Worm (Caenorhabditis elegans) whole organism, L1 larva: ENCODE results near the gene tre-2.

Experiments
- C04F5.9 ChIP-seq: sonication (generic microtip); optimal IDR thresholded peaks from 2 replicates; lab custom pipeline; 2016; ENCODE audit warnings: missing genetic modification characterization, missing compliant biosample characterization
- C16A3.4 ChIP-seq: fragments of 150-350 bp; optimal IDR thresholded peaks from 2 replicates; lab custom pipeline; 2014; ENCODE audit warnings: missing biosample characterization, missing genetic modification characterization
- C34B4.2 ChIP-seq: sonication (generic microtip); optimal IDR thresholded peaks from 2 replicates; lab custom pipeline; 2017; ENCODE audit warnings: mild to moderate bottlenecking, missing genetic modification characterization, missing compliant biosample characterization
- F16B12.6 ChIP-seq: fragments of 150-350 bp; optimal IDR thresholded peaks from 2 replicates; lab custom pipeline; 2014; ENCODE audit warnings: missing biosample characterization, missing genetic modification characterization
- alr-1 ChIP-seq: fragments of 200-800 bp; sonication (Bioruptor generic); optimal IDR thresholded peaks from 2 replicates; lab custom pipeline; 2018; ENCODE audit warnings: borderline replicate concordance, mild to moderate bottlenecking, missing genetic modification characterization, missing compliant biosample characterization
- aly-2 ChIP-seq: fragments of 150-350 bp; optimal IDR thresholded peaks from 2 replicates; lab custom pipeline; 2014; ENCODE audit warnings: missing biosample characterization, missing genetic modification characterization
- blmp-1 ChIP-seq: fragments of 150-350 bp; optimal IDR thresholded peaks from 2 replicates; lab custom pipeline; 2014; ENCODE audit warnings: missing biosample characterization, missing genetic modification characterization
- ceh-63 ChIP-seq: fragments of 200-800 bp; sonication (Bioruptor generic); optimal IDR thresholded peaks from 2 replicates; lab custom pipeline; 2018; ENCODE audit warnings: mild to moderate bottlenecking, missing genetic modification characterization, missing compliant biosample characterization
- ceh-88 ChIP-seq: fragments of 200-800 bp; sonication (Bioruptor generic); IDR thresholded peaks from 2 replicates; pipeline ENCODE4 v1.3.6; 2022; ENCODE audit warnings: missing genetic modification characterization, missing compliant biosample characterization
- ces-1 ChIP-seq: fragments of 150-350 bp; optimal IDR thresholded peaks from 2 replicates; lab custom pipeline; 2014; ENCODE audit warnings: missing biosample characterization, missing genetic modification reagents, missing genetic modification characterization
- efl-3 ChIP-seq: fragments of 200-800 bp; sonication (Bioruptor generic); optimal IDR thresholded peaks from 2 replicates; lab custom pipeline; 2018; ENCODE audit warnings: mild to moderate bottlenecking, missing genetic modification characterization, missing compliant biosample characterization
- egl-13 ChIP-seq: sonication (generic microtip); optimal IDR thresholded peaks from 2 replicates; lab custom pipeline; 2016; ENCODE audit warnings: missing genotype, missing genetic modification reagents, missing genetic modification characterization, missing compliant biosample characterization
- egl-27 ChIP-seq, 2 experiments: fragments of 150-350 bp in 1 of 2; sonication (generic microtip); optimal IDR thresholded peaks; 3 replicates each; lab custom pipeline; 2017 to 2018; ENCODE audit warnings: missing biosample characterization in 2 of 2, missing genetic modification characterization in 2 of 2, missing genetic modification reagents in 2 of 2
- elt-2 ChIP-seq: sonication (generic microtip); optimal IDR thresholded peaks from 2 replicates; lab custom pipeline; 2016; ENCODE audit warnings: missing genetic modification characterization, mild to moderate bottlenecking, inconsistent platforms, missing compliant biosample characterization, missing genetic modification reagents
- elt-3 ChIP-seq, 6 experiments: fragments of 150-350 bp in 1 of 6; sonication (generic microtip); optimal IDR thresholded peaks; 2 replicates each; lab custom pipeline; 2017 to 2018; ENCODE audit warnings: missing biosample characterization in 6 of 6, missing genetic modification characterization in 6 of 6, inconsistent platforms in 1 of 6
- ets-5 ChIP-seq: fragments of 200-800 bp; sonication (Bioruptor generic); IDR thresholded peaks from 2 replicates; pipeline ENCODE4 v1.3.6; 2022; ENCODE audit warnings: missing genetic modification characterization, missing compliant biosample characterization
- fkh-10 ChIP-seq: sonication (generic microtip); optimal IDR thresholded peaks from 2 replicates; lab custom pipeline; 2017; ENCODE audit warnings: missing biosample characterization, missing genetic modification reagents, missing genetic modification characterization
- fkh-8 ChIP-seq: sonication (generic microtip); optimal IDR thresholded peaks from 2 replicates; lab custom pipeline; 2016; ENCODE audit warnings: mild to moderate bottlenecking, missing genetic modification characterization, missing compliant biosample characterization
- fos-1 ChIP-seq: fragments of 150-350 bp; optimal IDR thresholded peaks from 2 replicates; lab custom pipeline; 2014; ENCODE audit warnings: missing biosample characterization, missing genetic modification characterization
- grh-1 ChIP-seq: fragments of 200-800 bp; sonication (Bioruptor generic); IDR thresholded peaks from 2 replicates; pipeline ENCODE4 v1.3.6; 2022; ENCODE audit warnings: missing genetic modification reagents, missing genetic modification characterization, missing compliant biosample characterization
- irx-1 ChIP-seq: sonication (generic microtip); optimal IDR thresholded peaks from 2 replicates; lab custom pipeline; 2016; ENCODE audit warnings: missing genetic modification characterization, missing compliant biosample characterization
- jun-1 ChIP-seq: fragments of 150-350 bp; optimal IDR thresholded peaks from 2 replicates; lab custom pipeline; 2014; ENCODE audit warnings: missing biosample characterization, missing genetic modification reagents, missing genetic modification characterization
- lin-14 ChIP-seq: fragments of 200-800 bp; sonication (Bioruptor generic); optimal IDR thresholded peaks from 2 replicates; lab custom pipeline; 2018; ENCODE audit warnings: mild to moderate bottlenecking, missing genetic modification characterization, moderate library complexity, missing compliant biosample characterization
- lin-15B ChIP-seq: fragments of 150-350 bp; sonication (generic microtip); optimal IDR thresholded peaks from 3 replicates; lab custom pipeline; 2014; ENCODE audit warnings: missing biosample characterization, missing genetic modification characterization
- lin-35 ChIP-seq, 2 experiments: fragments of 150-350 bp; optimal IDR thresholded peaks; 2 replicates each; lab custom pipeline; 2014; ENCODE audit warnings: missing biosample characterization in 2 of 2, missing genetic modification characterization in 2 of 2, missing genetic modification reagents in 2 of 2
- lir-3 ChIP-seq: sonication (generic microtip); optimal IDR thresholded peaks from 2 replicates; lab custom pipeline; 2016; ENCODE audit warnings: mild to moderate bottlenecking, missing genetic modification characterization, moderate library complexity, missing compliant biosample characterization; ENCODE audit not compliant: poor library complexity
- mab-9 ChIP-seq: fragments of 200-800 bp; sonication (Bioruptor generic); IDR thresholded peaks from 2 replicates; pipeline ENCODE4 v1.3.6; 2022; ENCODE audit warnings: missing genetic modification reagents, missing genetic modification characterization, missing compliant biosample characterization
- mdl-1 ChIP-seq, 2 experiments: fragments of 150-350 bp; optimal IDR thresholded peaks; 2 replicates each; lab custom pipeline; 2014 to 2017; ENCODE audit warnings: missing biosample characterization in 2 of 2, missing genetic modification characterization in 2 of 2, inconsistent platforms in 1 of 2
- mef-2 ChIP-seq: fragments of 150-350 bp; optimal IDR thresholded peaks from 2 replicates; lab custom pipeline; 2014; ENCODE audit warnings: missing biosample characterization, missing genetic modification characterization
- nhr-11 ChIP-seq: fragments of 150-350 bp; optimal IDR thresholded peaks from 2 replicates; lab custom pipeline; 2014; ENCODE audit warnings: missing biosample characterization, missing genetic modification characterization
- nhr-19 ChIP-seq: fragments of 200-800 bp; sonication (Bioruptor generic); conservative IDR thresholded peaks from 2 replicates; pipeline ENCODE4 v1.3.6; 2022; ENCODE audit warnings: missing genetic modification characterization, missing compliant biosample characterization
- nhr-20 ChIP-seq: sonication (generic microtip); optimal IDR thresholded peaks from 2 replicates; lab custom pipeline; 2016; ENCODE audit warnings: mild to moderate bottlenecking, missing genetic modification characterization, missing compliant biosample characterization
- nhr-237 ChIP-seq: fragments of 150-350 bp; optimal IDR thresholded peaks from 2 replicates; lab custom pipeline; 2014; ENCODE audit warnings: missing biosample characterization, missing genetic modification characterization
- nhr-28 ChIP-seq: fragments of 150-350 bp; optimal IDR thresholded peaks from 2 replicates; lab custom pipeline; 2014; ENCODE audit warnings: missing biosample characterization, missing genetic modification characterization
- nhr-76 ChIP-seq: sonication (generic microtip); optimal IDR thresholded peaks from 2 replicates; lab custom pipeline; 2017; ENCODE audit warnings: missing biosample characterization, missing genetic modification characterization
- nhr-77 ChIP-seq: fragments of 150-350 bp; optimal IDR thresholded peaks from 2 replicates; lab custom pipeline; 2014; ENCODE audit warnings: missing biosample characterization, missing genetic modification characterization
- nhr-90 ChIP-seq: sonication (generic microtip); optimal IDR thresholded peaks from 2 replicates; lab custom pipeline; 2016; ENCODE audit warnings: mild to moderate bottlenecking, missing genetic modification characterization, missing compliant biosample characterization; ENCODE audit not compliant: poor library complexity
- pag-3 ChIP-seq: sonication (generic microtip); optimal IDR thresholded peaks from 2 replicates; lab custom pipeline; 2017; ENCODE audit warnings: missing genetic modification characterization, mild to moderate bottlenecking, missing compliant biosample characterization, antibody characterized with exemption, borderline replicate concordance; ENCODE audit not compliant: insufficient read depth
- pqm-1 ChIP-seq: sonication (generic microtip); optimal IDR thresholded peaks from 3 replicates; lab custom pipeline; 2017; ENCODE audit warnings: missing biosample characterization, missing genetic modification characterization
- rnt-1 ChIP-seq: sonication (generic microtip); optimal IDR thresholded peaks from 2 replicates; lab custom pipeline; 2016; ENCODE audit warnings: mild to moderate bottlenecking, missing genetic modification characterization, moderate library complexity, missing compliant biosample characterization
- skn-1 ChIP-seq: fragments of 150-350 bp; optimal IDR thresholded peaks from 2 replicates; lab custom pipeline; 2014; ENCODE audit warnings: missing biosample characterization, missing genetic modification characterization
- snpc-4 ChIP-seq: fragments of 150-350 bp; optimal IDR thresholded peaks from 2 replicates; lab custom pipeline; 2014; ENCODE audit warnings: missing biosample characterization, missing genetic modification characterization
- snu-23 ChIP-seq: sonication (generic microtip); optimal IDR thresholded peaks from 2 replicates; lab custom pipeline; 2016; ENCODE audit warnings: missing genetic modification characterization, missing compliant biosample characterization
- sptf-1 ChIP-seq: fragments of 150-350 bp; optimal IDR thresholded peaks from 2 replicates; lab custom pipeline; 2014; ENCODE audit warnings: missing biosample characterization, missing genetic modification characterization
- swsn-7 ChIP-seq: sonication (generic microtip); optimal IDR thresholded peaks from 2 replicates; lab custom pipeline; 2016; ENCODE audit warnings: missing genetic modification characterization, missing compliant biosample characterization
- unc-86 ChIP-seq: sonication (generic microtip); optimal IDR thresholded peaks from 2 replicates; lab custom pipeline; 2016; ENCODE audit warnings: missing genetic modification characterization, missing compliant biosample characterization
- vab-15 ChIP-seq: sonication (generic microtip); optimal IDR thresholded peaks from 2 replicates; lab custom pipeline; 2017; ENCODE audit warnings: missing genotype, mild to moderate bottlenecking, missing genetic modification characterization, missing compliant biosample characterization
- ztf-11 ChIP-seq, 2 experiments: sonication (generic microtip); optimal IDR thresholded peaks; 2 replicates each; lab custom pipeline; 2016 to 2017; ENCODE audit warnings: missing genetic modification characterization in 2 of 2, missing biosample characterization in 1 of 2, missing compliant biosample characterization in 1 of 2
- ztf-4 ChIP-seq: fragments of 150-350 bp; optimal IDR thresholded peaks from 2 replicates; lab custom pipeline; 2014; ENCODE audit warnings: missing biosample characterization, missing genetic modification characterization

The tre-2 gene

DNA sequence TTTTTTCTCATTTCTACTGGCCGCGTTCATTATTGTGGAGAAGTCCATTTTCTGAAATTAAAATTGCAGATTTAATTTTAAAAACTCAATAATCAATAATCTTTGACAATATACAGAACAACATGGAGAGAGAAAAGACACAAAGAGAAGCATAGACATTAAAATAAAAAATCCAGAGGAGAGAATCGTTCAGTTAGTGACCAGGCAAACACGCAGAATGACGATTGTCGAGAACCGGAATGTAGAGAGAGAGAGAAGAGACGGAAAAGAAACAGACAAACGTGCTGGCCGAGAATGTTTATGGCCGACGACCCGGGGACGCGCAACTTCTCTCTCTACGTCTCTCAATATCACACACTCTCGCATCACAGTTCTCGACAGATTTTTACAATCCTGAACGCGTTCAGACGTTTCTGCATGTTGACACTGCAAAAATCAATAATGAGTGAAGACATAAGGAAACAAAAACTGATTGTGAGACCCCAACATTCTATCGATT lies 4.4 kb upstream of the tre-2 start, which contains the start of the genes T05A12.3 and T05A12.4 (continued):
- peak; percentile 34 for TF ChIP-seq blmp-1 (tag; lab: Kevin White, UChicago)
- TF ChIP-seq aly-2 (tag; lab: Kevin White, UChicago) = no peak
- peak in 1 of 2 experiments; percentile 41 for TF ChIP-seq lin-35 (GFP tag; optimal IDR thresholded peaks at IDR 0.05; lab: Kevin White, UChicago)
- peak; percentile 76 for TF ChIP-seq rnt-1
- TF ChIP-seq swsn-7 (tag; lab: Kevin White, UChicago) = peak; percentile 12

DNA sequence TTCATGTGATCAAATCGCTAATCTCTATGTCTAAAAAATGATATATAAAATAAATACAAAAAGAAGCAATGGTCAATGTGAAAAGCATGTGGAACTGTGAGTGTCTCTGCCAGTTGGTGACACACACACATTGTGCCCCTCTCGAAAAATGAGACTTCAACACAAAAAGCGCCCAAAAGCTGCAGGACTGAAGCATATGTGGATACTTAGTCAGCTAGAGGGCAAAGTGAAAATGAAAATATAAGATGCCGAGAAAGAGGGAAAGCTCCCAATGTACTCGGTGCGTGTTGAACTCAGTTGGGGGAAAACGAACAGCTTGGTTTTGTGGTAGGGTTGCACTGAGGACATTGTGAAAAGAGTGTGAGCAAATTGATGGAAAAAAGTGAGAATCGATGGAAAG lies 2.1 kb downstream of the tre-2 start:
- TF ChIP-seq mef-2 (tag; lab: Kevin White, UChicago) (peak; percentile 21), nhr-28 (tag; lab: Kevin White, UChicago) (no peak), nhr-90 (tag; lab: Kevin White, UChicago) (no peak), mab-9 (GFP tag; lab: Robert Waterston, UW) (0 out of 2 replicates have a peak, but pooled peaks have one; percentile 17), mdl-1 (tag; optimal IDR thresholded peaks at IDR 0.05; lab: Kevin White, UChicago) (peak in 1 of 2 experiments; percentile 52), ztf-11 (tag; optimal IDR thresholded peaks at IDR 0.05; lab: Kevin White, UChicago) (no peak), nhr-76 (tag; lab: Kevin White, UChicago) (no peak), nhr-19 (GFP tag; lab: Robert Waterston, UW) (peak; percentile 83), rnt-1 (peak; percentile 75), elt-3 (tag; optimal IDR thresholded peaks at IDR 0.05; lab: Kevin White, UChicago) (no peak), lin-35 (GFP tag; optimal IDR thresholded peaks at IDR 0.05; lab: Kevin White, UChicago) (peak in 1 of 2 experiments; percentile 27), aly-2 (tag; lab: Kevin White, UChicago) (no peak), unc-86 (tag; lab: Kevin White, UChicago) (peak; percentile 52), pqm-1 (tag; lab: Kevin White, UChicago) (no peak), fos-1 (tag; lab: Kevin White, UChicago) (peak; percentile 14), snu-23 (GFP tag; lab: Kevin White, UChicago) (peak; percentile 71), F16B12.6 (tag; lab: Kevin White, UChicago) (no peak), ets-5 (no peak), vab-15 (tag; lab: Kevin White, UChicago) (no peak), alr-1 (tag; lab: Kevin White, UChicago) (no peak), ceh-88 (GFP tag; lab: Robert Waterston, UW) (no peak), C16A3.4 (tag; lab: Kevin White, UChicago) (no peak), C34B4.2 (tag; lab: Kevin White, UChicago) (no peak), ceh-63 (no peak), jun-1 (tag; lab: Kevin White, UChicago) (peak; percentile 28), snpc-4 (tag; lab: Kevin White, UChicago) (no peak), ztf-4 (tag; lab: Kevin White, UChicago) (peak; percentile 51), ces-1 (GFP tag; lab: Kevin White, UChicago) (no peak), fkh-8 (peak; percentile 59), nhr-11 (tag; lab: Kevin White, UChicago) (peak; percentile 16), lin-15B (tag; lab: Kevin White, UChicago) (no peak), efl-3 (GFP tag; lab: Kevin White, UChicago) (no peak), C04F5.9 (tag; lab: Kevin White, UChicago) (no peak), egl-13 (peak; percentile 28), nhr-77 (peak; percentile 54), nhr-237 (no peak), pag-3 (tag; lab: Kevin White, UChicago) (no peak), lir-3 (tag; lab: Kevin White, UChicago) (peak; percentile 4), elt-2 (no peak), nhr-20 (peak; percentile 71), lin-14 (peak; percentile 96), irx-1 (tag; lab: Kevin White, UChicago) (peak; percentile 39), grh-1 (no peak), fkh-10 (GFP tag; lab: Kevin White, UChicago) (peak; percentile 71), egl-27 (tag; optimal IDR thresholded peaks at IDR 0.05; lab: Kevin White, UChicago) (peak; percentile 5 to 72), skn-1 (tag; lab: Kevin White, UChicago) (peak; percentile 15), swsn-7 (tag; lab: Kevin White, UChicago) (peak; percentile 60), sptf-1 (tag; lab: Kevin White, UChicago) (no peak)
